Worm (Caenorhabditis elegans) whole organism, late embryonic: ENCODE data around the gene srt-56.

Experiments
- fax-1 ChIP-seq: sonication (generic microtip); optimal IDR thresholded peaks from 2 replicates; lab custom pipeline; 2016; ENCODE audit warnings: missing genotype, missing genetic modification characterization, missing compliant biosample characterization
- hlh-8 ChIP-seq: sonication (generic microtip); optimal IDR thresholded peaks from 2 replicates; lab custom pipeline; 2016; ENCODE audit warnings: missing genotype, missing genetic modification characterization, missing compliant biosample characterization
- nfya-1 ChIP-seq: sonication (generic microtip); optimal IDR thresholded peaks from 2 replicates; lab custom pipeline; 2017; ENCODE audit warnings: missing genetic modification characterization, mild to moderate bottlenecking, missing compliant biosample characterization, antibody characterized with exemption, moderate library complexity
- nhr-11 ChIP-seq: fragments of 150-350 bp; optimal IDR thresholded peaks from 2 replicates; lab custom pipeline; 2014; ENCODE audit warnings: missing biosample characterization, missing genetic modification characterization
- unc-42 ChIP-seq: sonication (generic microtip); optimal IDR thresholded peaks from 2 replicates; lab custom pipeline; 2016; ENCODE audit warnings: missing genotype, missing genetic modification characterization, missing compliant biosample characterization

DNA sequence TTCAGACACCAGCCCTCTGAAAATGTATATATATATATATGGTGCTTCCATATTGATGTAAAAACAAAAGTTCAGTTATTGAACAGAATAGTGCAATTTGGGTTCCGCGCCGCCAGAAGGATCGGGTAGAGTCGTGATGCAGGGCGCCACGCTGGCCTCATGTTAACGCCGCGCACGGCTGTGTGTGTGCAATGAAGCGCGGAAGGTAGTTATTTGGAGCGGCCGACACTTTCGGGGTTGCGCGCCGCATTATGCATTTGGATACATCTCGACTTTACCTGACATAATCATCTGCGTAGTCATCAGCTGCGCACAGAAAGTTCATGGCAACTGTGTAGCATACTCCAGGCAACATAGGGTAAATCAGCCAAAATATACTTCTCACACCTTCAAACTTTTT, 14.9 kb downstream of the srt-56 start:
- no peak for TF ChIP-seq nhr-11 (tag; lab: Kevin White, UChicago)
- TF ChIP-seq fax-1 (tag; lab: Kevin White, UChicago), result no peak
- TF ChIP-seq nfya-1 (tag; lab: Kevin White, UChicago), result no peak
- TF ChIP-seq unc-42 (tag; lab: Kevin White, UChicago), result no peak
- TF ChIP-seq hlh-8 (tag; lab: Kevin White, UChicago), result no peak
